Worm (Caenorhabditis elegans) whole organism, late embryonic: ENCODE results near the gene eri-9.

Experiments used
- C08G9.2 ChIP-seq: sonication (generic microtip); optimal IDR thresholded peaks from 2 replicates; lab custom pipeline; 2016; ENCODE audit warnings: mild to moderate bottlenecking, missing genetic modification characterization, moderate library complexity, missing compliant biosample characterization
- T23F11.4 ChIP-seq: fragments of 200-800 bp; sonication (Bioruptor generic); optimal IDR thresholded peaks from 2 replicates; lab custom pipeline; 2018; ENCODE audit warnings: mild to moderate bottlenecking, missing genetic modification characterization, missing compliant biosample characterization
- ceh-14 ChIP-seq: sonication (generic microtip); optimal IDR thresholded peaks from 2 replicates; lab custom pipeline; 2016; ENCODE audit warnings: missing genotype, missing genetic modification characterization, missing compliant biosample characterization
- fkh-10 ChIP-seq: fragments of 150-350 bp; optimal IDR thresholded peaks from 2 replicates; lab custom pipeline; 2014; ENCODE audit warnings: missing biosample characterization, missing genetic modification reagents, missing genetic modification characterization
- hlh-8 ChIP-seq: sonication (generic microtip); optimal IDR thresholded peaks from 2 replicates; lab custom pipeline; 2016; ENCODE audit warnings: missing genotype, missing genetic modification characterization, missing compliant biosample characterization

DNA sequence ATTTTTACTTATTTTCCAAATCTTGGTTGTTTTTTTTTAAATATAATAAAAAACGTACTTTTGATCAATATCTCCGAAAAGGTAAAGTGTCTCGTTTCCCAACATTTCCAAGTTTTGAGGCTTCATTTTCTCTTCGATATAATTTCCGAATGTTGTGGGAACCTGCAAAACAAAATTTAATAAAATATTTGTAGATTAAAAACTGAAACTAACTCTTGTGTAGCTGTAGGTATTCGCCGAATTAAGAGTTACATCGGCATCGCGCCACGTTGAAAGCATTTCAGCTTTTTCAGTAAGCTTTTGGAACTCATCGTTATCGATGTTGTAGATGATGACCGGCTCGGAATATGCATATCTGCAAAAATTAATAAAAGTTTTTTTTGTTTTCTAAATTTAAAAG is 30.1 kb downstream of the eri-9 start, which contains the start of gene vps-22:
- no peak for TF ChIP-seq fkh-10 (GFP tag; lab: Kevin White, UChicago)
- no peak for TF ChIP-seq hlh-8 (tag; lab: Kevin White, UChicago)
- TF ChIP-seq C08G9.2, result no peak
- TF ChIP-seq ceh-14 (tag; lab: Kevin White, UChicago), result no peak
- TF ChIP-seq T23F11.4 (GFP tag; lab: Kevin White, UChicago), result no peak
